Worm (Caenorhabditis elegans): ENCODE data around the gene R11F4.2.

- TF ChIP-seq klf-2 (GFP tag; conservative IDR thresholded peaks at IDR 0.05) (no peak), flt-1 (GFP tag; IDR thresholded peaks at IDR 0.05) (no peak), ref-1 (GFP tag; conservative IDR thresholded peaks at IDR 0.05) (no peak), ztf-23 (GFP tag; IDR thresholded peaks at IDR 0.05) (0 out of 2 replicates have a peak, but pooled peaks have one; percentile 36), tab-1 (GFP tag; IDR thresholded peaks at IDR 0.05) (no peak), med-1 (GFP tag; optimal IDR thresholded peaks at IDR 0.05; ENCODE audit: insufficient read depth) (no peak), ztf-29 (GFP tag; IDR thresholded peaks at IDR 0.05) (no peak)
Observed at ce11 chrII:4040066-4040465, 42.8 kb upstream of the R11F4.2 start.
